Worm (Caenorhabditis elegans) whole organism, L4 larva: ENCODE measurements around the gene mib-1.

Experiments used
- egl-27 ChIP-seq: sonication (generic microtip); optimal IDR thresholded peaks from 3 replicates; lab custom pipeline; 2017; ENCODE audit warnings: missing biosample characterization, missing genetic modification reagents, missing genetic modification characterization
- fos-1 ChIP-seq: fragments of 150-350 bp; optimal IDR thresholded peaks from 2 replicates; lab custom pipeline; 2014; ENCODE audit warnings: missing biosample characterization, missing genetic modification characterization
- hlh-30 ChIP-seq: sonication (generic microtip); optimal IDR thresholded peaks from 2 replicates; lab custom pipeline; 2017; ENCODE audit warnings: antibody characterized with exemption, mild to moderate bottlenecking, missing genetic modification characterization, missing compliant biosample characterization; ENCODE audit not compliant: insufficient read depth
- lin-39 ChIP-seq: fragments of 150-350 bp; optimal IDR thresholded peaks from 2 replicates; lab custom pipeline; 2014; ENCODE audit warnings: missing biosample characterization, missing genetic modification reagents, missing genetic modification characterization
- lsy-2 ChIP-seq, 2 experiments: fragments of 150-350 bp in 1 of 2; sonication (generic microtip) in 1 of 2; optimal IDR thresholded peaks; 2 replicates each; lab custom pipeline; 2014 to 2017; ENCODE audit warnings: missing biosample characterization in 2 of 2, missing genetic modification characterization in 2 of 2
- pha-4 ChIP-seq, 2 experiments: fragments of 150-350 bp in 1 of 2; fragments of 200-800 bp in 1 of 2; sonication (Bioruptor generic) in 1 of 2; IDR thresholded peaks in 1 of 2; optimal IDR thresholded peaks in 1 of 2; 2 replicates each; pipeline versions ENCODE4 v1.3.6 to Lab custom; 2014 to 2022; ENCODE audit warnings: missing genetic modification characterization in 2 of 2, missing genetic modification reagents in 2 of 2, missing biosample characterization in 1 of 2, missing compliant biosample characterization in 1 of 2
- rbr-2 ChIP-seq: sonication (generic microtip); optimal IDR thresholded peaks from 2 replicates; lab custom pipeline; 2016; ENCODE audit warnings: missing genotype, missing genetic modification characterization, missing compliant biosample characterization
- set-16 ChIP-seq: fragments of 200-800 bp; sonication (Bioruptor generic); IDR thresholded peaks from 2 replicates; pipeline ENCODE4 v1.3.6; 2022; ENCODE audit warnings: missing genetic modification reagents, missing genetic modification characterization, missing compliant biosample characterization
- spr-3 ChIP-seq: fragments of 200-800 bp; sonication (Bioruptor generic); optimal IDR thresholded peaks from 2 replicates; lab custom pipeline; 2018; ENCODE audit warnings: mild to moderate bottlenecking, missing genetic modification characterization, missing compliant biosample characterization
- unc-62 ChIP-seq, 3 experiments: fragments of 150-350 bp in 1 of 3; sonication (generic microtip); optimal IDR thresholded peaks in 2 of 3; peaks in 1 of 3; 1 replicate in 1 of 3; 2 replicates in 2 of 3; lab custom pipeline; 2014 to 2017; ENCODE audit warnings: missing biosample characterization in 3 of 3, missing genetic modification characterization in 3 of 3, missing genetic modification reagents in 3 of 3, missing genotype in 1 of 3
- zag-1 ChIP-seq: fragments of 150-350 bp; optimal IDR thresholded peaks from 2 replicates; lab custom pipeline; 2014; ENCODE audit warnings: missing biosample characterization, missing genetic modification characterization

DNA sequence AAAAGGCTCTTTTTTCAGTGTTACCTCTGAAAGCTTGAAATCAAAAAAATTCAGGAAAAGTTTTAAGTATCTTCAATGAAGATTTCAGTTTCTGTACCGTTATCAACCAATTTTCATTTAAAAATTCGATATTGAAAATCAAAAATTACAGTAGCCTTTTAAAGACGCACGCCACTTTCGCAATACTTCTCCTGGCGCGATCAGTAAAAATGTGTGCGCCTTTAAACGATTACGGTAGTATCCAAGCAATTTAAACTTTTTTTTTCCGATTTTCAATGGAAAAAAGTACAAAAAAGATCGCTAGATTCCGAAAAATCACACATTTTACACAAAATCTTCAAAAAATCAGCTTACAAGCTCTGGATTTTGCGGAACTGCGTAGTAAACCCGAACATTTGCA is 600 bp downstream of the mib-1 start:
- TF ChIP-seq zag-1 (tag; lab: Kevin White, UChicago): no peak
- no peak for TF ChIP-seq fos-1 (tag; lab: Kevin White, UChicago)
- no peak for TF ChIP-seq lsy-2 (tag; optimal IDR thresholded peaks at IDR 0.05; lab: Kevin White, UChicago)
- TF ChIP-seq set-16: no peak
- TF ChIP-seq lin-39 (tag; lab: Kevin White, UChicago): no peak
- TF ChIP-seq rbr-2: no peak
- no peak for TF ChIP-seq spr-3 (GFP tag; lab: Kevin White, UChicago)
- TF ChIP-seq egl-27 (tag; lab: Kevin White, UChicago): no peak
- TF ChIP-seq hlh-30 (tag; lab: Kevin White, UChicago): no peak
- TF ChIP-seq unc-62 (GFP tag; optimal IDR thresholded peaks at IDR 0.05 in 1 of 2; lab: Kevin White, UChicago): no peak
- no peak for TF ChIP-seq unc-62 (tag; optimal IDR thresholded peaks at IDR 0.05; lab: Kevin White, UChicago)
- TF ChIP-seq pha-4 (GFP tag; IDR thresholded peaks at IDR 0.05; lab: Robert Waterston, UW): no peak
- TF ChIP-seq pha-4 (tag; optimal IDR thresholded peaks at IDR 0.05; lab: Kevin White, UChicago): no peak
